Fruit fly (Drosophila melanogaster): ENCODE results near the gene GABA-B-R1.

DNA sequence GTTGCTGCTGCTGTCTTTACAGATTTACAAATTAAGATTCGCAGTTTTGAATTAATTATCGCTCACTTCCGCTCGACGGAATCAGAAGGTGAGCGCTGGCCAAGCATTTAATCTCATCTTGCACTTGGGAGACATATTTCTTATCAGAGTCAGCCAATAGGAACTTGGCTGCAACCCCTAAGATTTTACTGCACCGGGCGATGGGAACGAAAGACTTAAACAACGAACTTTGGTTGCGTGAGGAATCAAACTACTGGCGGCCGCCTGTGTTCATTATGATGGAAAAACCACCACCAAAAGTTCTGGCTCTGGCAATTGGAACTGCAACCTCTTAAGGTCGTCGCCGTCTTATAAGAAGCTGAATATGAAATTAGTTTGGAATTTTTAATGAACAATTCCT, 27.6 kb downstream of the GABA-B-R1 start:
- TF ChIP-seq Sox102F (GFP tag; optimal IDR thresholded peaks at IDR 0.05) (no peak), spab (GFP tag; optimal IDR thresholded peaks at IDR 0.05) (no peak), Blimp-1 (GFP tag; optimal IDR thresholded peaks at IDR 0.05) (no peak), CG6854 (GFP tag; optimal IDR thresholded peaks at IDR 0.05) (no peak), CG7368 (GFP tag; optimal IDR thresholded peaks at IDR 0.05) (no peak), dac (GFP tag; optimal IDR thresholded peaks at IDR 0.05) (no peak), CG6276 (GFP tag; optimal IDR thresholded peaks at IDR 0.05) (no peak), CG9139 (GFP tag; optimal IDR thresholded peaks at IDR 0.05) (no peak), Gug (GFP tag; IDR thresholded peaks at IDR 0.05) (no peak), CG6792 (GFP tag; optimal IDR thresholded peaks at IDR 0.05) (no peak), CG11294 (GFP tag; IDR thresholded peaks at IDR 0.05) (no peak)

Measured in whole organism, prepupa.